Worm (Caenorhabditis elegans): ENCODE data around the gene cebp-1.

Gene cebp-1

DNA sequence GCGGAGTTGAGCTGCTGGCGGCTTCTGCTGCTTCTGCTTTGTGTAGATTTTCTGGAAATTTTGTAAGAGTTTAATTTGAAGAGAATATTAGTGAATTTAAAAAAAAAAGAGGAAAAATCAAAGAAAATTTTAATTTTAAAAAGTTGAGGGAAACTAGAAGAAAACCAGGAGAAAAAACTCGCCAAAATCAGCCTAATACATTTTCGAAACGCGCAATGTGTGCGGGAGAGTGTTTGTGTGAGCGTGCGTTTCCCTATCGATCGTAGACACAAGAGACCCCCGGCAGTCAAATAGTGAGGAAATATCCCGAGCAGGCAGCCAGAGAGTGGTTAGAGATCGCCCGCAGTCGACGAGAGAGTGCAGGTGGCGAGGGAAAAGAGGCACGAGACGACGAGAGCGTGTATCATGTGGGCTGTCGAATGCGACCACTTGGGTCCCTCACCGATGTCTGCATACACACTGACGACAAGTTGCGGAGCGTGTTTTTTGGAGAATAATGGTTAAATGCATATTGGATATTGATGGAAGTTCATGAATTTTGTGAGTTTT, 7.0 kb downstream of the cebp-1 start, which contains the start of gene zfp-3 (continued):
- peak; percentile 82 for TF ChIP-seq nhr-28 (tag; optimal IDR thresholded peaks at IDR 0.05)
- no peak for TF ChIP-seq aly-2 (tag; optimal IDR thresholded peaks at IDR 0.05)
- no peak for TF ChIP-seq nhr-237 (tag; optimal IDR thresholded peaks at IDR 0.05)
- no peak for TF ChIP-seq ztf-11 (tag; optimal IDR thresholded peaks at IDR 0.05)
- peak; percentile 49 for TF ChIP-seq ceh-32 (tag; optimal IDR thresholded peaks at IDR 0.05; ENCODE audit: poor library complexity)
- no peak for TF ChIP-seq D1046.2 (GFP tag; IDR thresholded peaks at IDR 0.05)
- peak; percentile 52 to 95 for TF ChIP-seq hif-1 (tag; optimal IDR thresholded peaks at IDR 0.05)
- peak; percentile 91 for TF ChIP-seq set-16 (GFP tag; IDR thresholded peaks at IDR 0.05)
- TF ChIP-seq ceh-62 (tag; optimal IDR thresholded peaks at IDR 0.05), result no peak
- TF ChIP-seq zip-2 (tag; optimal IDR thresholded peaks at IDR 0.05), result no peak
- TF ChIP-seq Y75B8A.6 (GFP tag; IDR thresholded peaks at IDR 0.05), result no peak
- TF ChIP-seq ama-1 (optimal IDR thresholded peaks at IDR 0.05), result peak; percentile 7
- TF ChIP-seq hmg-1.1 (GFP tag; IDR thresholded peaks at IDR 0.05), result peak; percentile 96
- no peak for TF ChIP-seq madf-5 (GFP tag; IDR thresholded peaks at IDR 0.05)
- TF ChIP-seq spr-1 (tag; optimal IDR thresholded peaks at IDR 0.05), result peak; percentile 87
- TF ChIP-seq daf-12 (tag; optimal IDR thresholded peaks at IDR 0.05), result no peak
- peak; percentile 81 for TF ChIP-seq madf-9 (GFP tag; conservative IDR thresholded peaks at IDR 0.05)
- TF ChIP-seq lin-13 (GFP tag; optimal IDR thresholded peaks at IDR 0.05), result peak; percentile 67
- TF ChIP-seq ZK337.2 (GFP tag; IDR thresholded peaks at IDR 0.05), result 0 out of 2 replicates have a peak, but pooled peaks have one; percentile 47
- TF ChIP-seq rbr-2 (tag; optimal IDR thresholded peaks at IDR 0.05), result peak; percentile 95
- no peak for TF ChIP-seq snpc-1.2 (GFP tag; IDR thresholded peaks at IDR 0.05)
- TF ChIP-seq hlh-30 (tag; optimal IDR thresholded peaks at IDR 0.05; ENCODE audit: insufficient read depth), result peak; percentile 99
- TF ChIP-seq T26A8.4 (GFP tag; IDR thresholded peaks at IDR 0.05), result peak; percentile 87
- no peak for TF ChIP-seq T20F7.1 (GFP tag; optimal IDR thresholded peaks at IDR 0.05)
- peak; percentile 97 for TF ChIP-seq dve-1 (tag; optimal IDR thresholded peaks at IDR 0.05; ENCODE audit: insufficient read depth)
- no peak for TF ChIP-seq nhr-76 (tag; optimal IDR thresholded peaks at IDR 0.05)
- TF ChIP-seq cey-2 (tag; optimal IDR thresholded peaks at IDR 0.05; ENCODE audit: borderline replicate concordance, insufficient read depth), result no peak
- TF ChIP-seq dmd-9 (GFP tag; IDR thresholded peaks at IDR 0.05), result peak; percentile 77
- TF ChIP-seq skn-1 (tag; optimal IDR thresholded peaks at IDR 0.05), result peak; percentile 6
- no peak for TF ChIP-seq lin-15B (tag; optimal IDR thresholded peaks at IDR 0.05)
- no peak for TF ChIP-seq R02D3.7 (tag; optimal IDR thresholded peaks at IDR 0.05)
- TF ChIP-seq F10B5.3 (tag; optimal IDR thresholded peaks at IDR 0.05), result peak; percentile 71
- TF ChIP-seq gei-8 (GFP tag; optimal IDR thresholded peaks at IDR 0.05), result peak; percentile 39
- peak; percentile 78 for TF ChIP-seq lin-38 (GFP tag; IDR thresholded peaks at IDR 0.05)
- TF ChIP-seq aha-1 (tag), result peak; percentile 100
- TF ChIP-seq tag-97 (GFP tag; IDR thresholded peaks at IDR 0.05), result no peak
- no peak for TF ChIP-seq daf-8 (GFP tag; IDR thresholded peaks at IDR 0.05)
- TF ChIP-seq arid-1 (GFP tag; conservative IDR thresholded peaks at IDR 0.05), result peak; percentile 89
- peak in 1 of 2 experiments; percentile 99 for TF ChIP-seq unc-62 (GFP tag; optimal IDR thresholded peaks at IDR 0.05 in 1 of 2)
- TF ChIP-seq unc-62 (tag; optimal IDR thresholded peaks at IDR 0.05), result no peak
- no peak for TF ChIP-seq ceh-82 (tag; optimal IDR thresholded peaks at IDR 0.05)
- TF ChIP-seq ceh-20 (GFP tag; IDR thresholded peaks at IDR 0.05), result peak; percentile 94
- TF ChIP-seq egl-43 (GFP tag; IDR thresholded peaks at IDR 0.05), result peak; percentile 81
- peak; percentile 25 for TF ChIP-seq fos-1 (tag; optimal IDR thresholded peaks at IDR 0.05)
- peak; percentile 95 to 97 for TF ChIP-seq mdl-1 (tag; optimal IDR thresholded peaks at IDR 0.05)
- TF ChIP-seq sdz-12 (GFP tag; optimal IDR thresholded peaks at IDR 0.05), result no peak
- TF ChIP-seq ctbp-1 (GFP tag; IDR thresholded peaks at IDR 0.05), result peak; percentile 95
- peak; percentile 92 for TF ChIP-seq nhr-6 (tag; optimal IDR thresholded peaks at IDR 0.05)
- TF ChIP-seq duxl-1 (tag; optimal IDR thresholded peaks at IDR 0.05; ENCODE audit: poor library complexity), result peak; percentile 87
- peak; percentile 87 for TF ChIP-seq nhr-25 (tag; optimal IDR thresholded peaks at IDR 0.05; ENCODE audit: borderline replicate concordance, insufficient read depth)
- TF ChIP-seq lir-3 (tag; optimal IDR thresholded peaks at IDR 0.05), result peak; percentile 45

All from whole organism, L4 larva.